Fruit fly (Drosophila melanogaster) whole organism, wandering third instar larva: ENCODE results near the gene Lst8.

ENCODE experiments used
- CrebA ChIP-seq: fragments of 200-800 bp; sonication (Bioruptor generic); optimal IDR thresholded peaks from 2 replicates; lab custom pipeline; 2016; ENCODE audit warnings: missing biosample characterization, mild to moderate bottlenecking, missing genetic modification characterization, borderline replicate concordance
- Dif ChIP-seq: fragments of 200-275, 200-300 bp; sonication (Bioruptor generic); optimal IDR thresholded peaks from 2 replicates; lab custom pipeline; 2018; ENCODE audit warnings: missing biosample characterization, missing genetic modification characterization; ENCODE audit not compliant: partially characterized antibody
- Hnf4 ChIP-seq: fragments of 200-800 bp; sonication (Bioruptor generic); optimal IDR thresholded peaks from 2 replicates; lab custom pipeline; 2016; ENCODE audit warnings: missing biosample characterization, mild to moderate bottlenecking, missing genetic modification characterization
- Hr78 ChIP-seq: fragments of >200 bp; optimal IDR thresholded peaks from 2 replicates; lab custom pipeline; 2017; ENCODE audit warnings: missing biosample characterization, missing genetic modification characterization
- Mio ChIP-seq: sonication (Bioruptor generic); optimal IDR thresholded peaks from 2 replicates; lab custom pipeline; 2016; ENCODE audit warnings: missing biosample characterization, missing genetic modification characterization
- N ChIP-seq: fragments of >200 bp; optimal IDR thresholded peaks from 2 replicates; lab custom pipeline; 2018; ENCODE audit warnings: missing biosample characterization, missing external identifiers, missing genetic modification characterization
- Rel ChIP-seq, 2 experiments: fragments of 200-800 bp; sonication (Bioruptor generic) in 1 of 2; optimal IDR thresholded peaks; 2 replicates in 1 of 2; 3 replicates in 1 of 2; lab custom pipeline; 2016 to 2019; ENCODE audit warnings: mild to moderate bottlenecking in 2 of 2, missing biosample characterization in 2 of 2, missing genetic modification characterization in 2 of 2, moderate library complexity in 1 of 2
- dl ChIP-seq, 2 experiments: fragments of 175-275, 200-275 bp in 1 of 2; fragments of 200-275 bp in 1 of 2; sonication (Bioruptor generic); optimal IDR thresholded peaks; lab custom pipeline; 2018; ENCODE audit warnings: mild to moderate bottlenecking in 2 of 2, missing biosample characterization in 2 of 2, missing genetic modification characterization in 2 of 2, moderate library complexity in 2 of 2; ENCODE audit not compliant: partially characterized antibody in 2 of 2, insufficient read depth in 1 of 2
- dsf ChIP-seq: sonication (Bioruptor generic); optimal IDR thresholded peaks from 2 replicates; lab custom pipeline; 2016; ENCODE audit warnings: missing biosample characterization, missing genetic modification characterization, borderline replicate concordance
- foxo ChIP-seq, 2 experiments: fragments of 200-800 bp; sonication (Bioruptor generic); optimal IDR thresholded peaks; 2 replicates in 1 of 2; 3 replicates in 1 of 2; lab custom pipeline; 2016 to 2017; ENCODE audit warnings: missing biosample characterization in 2 of 2, missing genetic modification characterization in 2 of 2
- lola ChIP-seq: fragments of >200 bp; optimal IDR thresholded peaks from 2 replicates; lab custom pipeline; 2017; ENCODE audit warnings: missing biosample characterization, missing genetic modification characterization
- pan ChIP-seq: fragments of >200 bp; optimal IDR thresholded peaks from 2 replicates; lab custom pipeline; 2017
- sv ChIP-seq: fragments of 200-800 bp; sonication (Bioruptor generic); optimal IDR thresholded peaks from 3 replicates; lab custom pipeline; 2016; ENCODE audit warnings: missing biosample characterization, missing genetic modification characterization
- tai ChIP-seq: sonication (Bioruptor generic); optimal IDR thresholded peaks from 2 replicates; lab custom pipeline; 2016; ENCODE audit warnings: missing biosample characterization, missing genetic modification characterization

- TF ChIP-seq lola (GFP tag; lab: Kevin White, UChicago) (no peak), Mio (GFP tag; lab: Kevin White, UChicago) (no peak), Hnf4 (GFP tag; lab: Kevin White, UChicago) (no peak), Hr78 (GFP tag; lab: Kevin White, UChicago) (no peak), Dif (GFP tag; lab: Kevin White, UChicago) (no peak), dsf (GFP tag; lab: Kevin White, UChicago) (no peak), sv (GFP tag; lab: Kevin White, UChicago) (no peak), pan (lab: Kevin White, UChicago) (no peak), N (GFP tag; lab: Kevin White, UChicago) (no peak), dl (GFP tag; optimal IDR thresholded peaks at IDR 0.05; lab: Kevin White, UChicago; ENCODE audit: insufficient read depth in 1 of 2, partially characterized antibody in 2 of 2) (no peak), Rel (GFP tag; optimal IDR thresholded peaks at IDR 0.05; lab: Kevin White, UChicago) (no peak), Rel (tag; optimal IDR thresholded peaks at IDR 0.05; lab: Kevin White, UChicago) (no peak), CrebA (GFP tag; lab: Kevin White, UChicago) (no peak), foxo (GFP tag; optimal IDR thresholded peaks at IDR 0.05; lab: Kevin White, UChicago) (no peak), tai (GFP tag; lab: Kevin White, UChicago) (no peak)
These were observed 48.4 kb upstream of the Lst8 start for dm6 chrX:9653986-9654688.
